Fruit fly (Drosophila melanogaster): ENCODE results near the gene CG31730.
A peak's percentile ranks its signal among the peaks of the same experiment; 100 is the strongest.

The CG31730 gene

dm6 chr2L:13286456-13286855 is 26.9 kb upstream of the CG31730 start, which contains the start of the genes Drep4 and Uvrag (continued):
- TF ChIP-seq stc (GFP tag; IDR thresholded peaks at IDR 0.05) (no peak; the same call in 1 of the 2 replicates), CG7928 (GFP tag; optimal IDR thresholded peaks at IDR 0.05) (no peak), CoRest (tag; optimal IDR thresholded peaks at IDR 0.05) (peak; percentile 88), CG1529 (GFP tag; optimal IDR thresholded peaks at IDR 0.05) (no peak), ind (GFP tag; optimal IDR thresholded peaks at IDR 0.05) (peak; percentile 72), H15 (GFP tag; IDR thresholded peaks at IDR 0.05) (peak; percentile 43; the same call in 1 of the 3 replicates), CG1603 (tag; optimal IDR thresholded peaks at IDR 0.05) (no peak), tio (GFP tag; optimal IDR thresholded peaks at IDR 0.05) (peak; percentile 66), vfl (GFP tag; optimal IDR thresholded peaks at IDR 0.05) (no peak), toy (GFP tag; IDR thresholded peaks at IDR 0.05) (no peak), Mad (GFP tag; optimal IDR thresholded peaks at IDR 0.05) (no peak), CG9817 (tag; optimal IDR thresholded peaks at IDR 0.05) (peak; percentile 71), lbe (GFP tag; optimal IDR thresholded peaks at IDR 0.05) (no peak), CG10654 (GFP tag; optimal IDR thresholded peaks at IDR 0.05) (peak; percentile 30), ab (GFP tag; optimal IDR thresholded peaks at IDR 0.05) (no peak), dati (GFP tag; IDR thresholded peaks at IDR 0.05) (no peak), kay (GFP tag; optimal IDR thresholded peaks at IDR 0.05) (peak; percentile 40), Kr (GFP tag; optimal IDR thresholded peaks at IDR 0.05) (no peak), MTF-1 (GFP tag; optimal IDR thresholded peaks at IDR 0.05; ENCODE audit: borderline replicate concordance) (no peak), CG15073 (GFP tag; optimal IDR thresholded peaks at IDR 0.05) (no peak), Rx (GFP tag; IDR thresholded peaks at IDR 0.05) (no peak), CG2875 (GFP tag; optimal IDR thresholded peaks at IDR 0.05) (no peak), CG7963 (GFP tag; IDR thresholded peaks at IDR 0.05; ENCODE audit: partially characterized antibody) (no peak), Dad (GFP tag; optimal IDR thresholded peaks at IDR 0.05) (no peak), nau (GFP tag; optimal IDR thresholded peaks at IDR 0.05) (no peak), Sin3A (optimal IDR thresholded peaks at IDR 0.05) (no peak), Dref (GFP tag; IDR thresholded peaks at IDR 0.05) (no peak), CG2889 (GFP tag; IDR thresholded peaks at IDR 0.05) (no peak), CG12219 (GFP tag; optimal IDR thresholded peaks at IDR 0.05) (no peak), ac (GFP tag; optimal IDR thresholded peaks at IDR 0.05) (no peak), tll (GFP tag; optimal IDR thresholded peaks at IDR 0.05) (peak in 1 of 2 experiments; percentile 12), CG17186 (GFP tag; optimal IDR thresholded peaks at IDR 0.05) (no peak), Hey (tag; optimal IDR thresholded peaks at IDR 0.05) (no peak), jing (GFP tag; optimal IDR thresholded peaks at IDR 0.05) (no peak), amos (GFP tag; IDR thresholded peaks at IDR 0.05; ENCODE audit: partially characterized antibody) (no peak), CG4360 (GFP tag; IDR thresholded peaks at IDR 0.05) (no peak), CG12104 (GFP tag; optimal IDR thresholded peaks at IDR 0.05) (peak; percentile 51), CG10462 (GFP tag; optimal IDR thresholded peaks at IDR 0.05) (peak; percentile 19), CG13123 (GFP tag; optimal IDR thresholded peaks at IDR 0.05) (peak; percentile 58), aop (GFP tag; IDR thresholded peaks at IDR 0.05) (no peak), Ada2b (GFP tag; IDR thresholded peaks at IDR 0.05) (no peak; the same call in 1 of the 2 replicates), unc-4 (GFP tag; IDR thresholded peaks at IDR 0.05; ENCODE audit: partially characterized antibody) (no peak), hbn (GFP tag; IDR thresholded peaks at IDR 0.05; ENCODE audit: partially characterized antibody) (no peak), CG30431 (GFP tag; optimal IDR thresholded peaks at IDR 0.05) (peak; percentile 17), usp (GFP tag; optimal IDR thresholded peaks at IDR 0.05) (no peak), gro (GFP tag; optimal IDR thresholded peaks at IDR 0.05) (no peak), Mes4 (GFP tag; optimal IDR thresholded peaks at IDR 0.05) (no peak), ci (GFP tag; IDR thresholded peaks at IDR 0.05) (no peak), dan (GFP tag; IDR thresholded peaks at IDR 0.05) (no peak), onecut (GFP tag; IDR thresholded peaks at IDR 0.05) (no peak), wor (GFP tag; IDR thresholded peaks at IDR 0.05) (no peak), CG4404 (GFP tag; IDR thresholded peaks at IDR 0.05) (peak; percentile 32; the same call in 1 of the 2 replicates), Atf6 (GFP tag; IDR thresholded peaks at IDR 0.05) (no peak)

All from whole organism, embryonic.